Worm (Caenorhabditis elegans): ENCODE data around the gene spig-8.

spig-8 gene

ce11 chrV:7078765-7079164, 24.1 kb downstream of the spig-8 start:
- TF ChIP-seq Y53G8AR.9 (GFP tag; conservative IDR thresholded peaks at IDR 0.05) (0 out of 2 replicates have a peak, but pooled peaks have one; percentile 13), F57C9.4 (tag; optimal IDR thresholded peaks at IDR 0.05) (no peak)

ce11 chrV:7079388-7079787, 24.7 kb downstream of the spig-8 start:
- TF ChIP-seq attf-3 (GFP tag; conservative IDR thresholded peaks at IDR 0.05) (no peak), Y53G8AR.9 (GFP tag; conservative IDR thresholded peaks at IDR 0.05) (no peak), nhr-80 (tag; optimal IDR thresholded peaks at IDR 0.05) (no peak), mel-28 (tag; optimal IDR thresholded peaks at IDR 0.05; ENCODE audit: borderline replicate concordance) (no peak), ets-4 (GFP tag; optimal IDR thresholded peaks at IDR 0.05) (no peak), ceh-100 (GFP tag; IDR thresholded peaks at IDR 0.05) (no peak), efl-1 (GFP tag; optimal IDR thresholded peaks at IDR 0.05) (no peak), D2030.7 (GFP tag; IDR thresholded peaks at IDR 0.05) (no peak), F37B4.10 (GFP tag; IDR thresholded peaks at IDR 0.05) (no peak), F33H1.4 (GFP tag; IDR thresholded peaks at IDR 0.05) (no peak), akir-1 (GFP tag; optimal IDR thresholded peaks at IDR 0.05) (no peak), lir-1 (GFP tag; conservative IDR thresholded peaks at IDR 0.05) (no peak), tlf-1 (GFP tag; optimal IDR thresholded peaks at IDR 0.05) (no peak), zim-3 (tag; optimal IDR thresholded peaks at IDR 0.05) (no peak), die-1 (tag; optimal IDR thresholded peaks at IDR 0.05) (no peak), F23B12.7 (tag; optimal IDR thresholded peaks at IDR 0.05; ENCODE audit: insufficient read depth) (no peak), ztf-22 (GFP tag; optimal IDR thresholded peaks at IDR 0.05) (no peak), rpc-1 (optimal IDR thresholded peaks at IDR 0.05) (no peak), rpc-1 (tag; optimal IDR thresholded peaks at IDR 0.05) (no peak), ztf-6 (GFP tag; IDR thresholded peaks at IDR 0.05) (no peak)

- TF ChIP-seq ceh-27 (GFP tag; optimal IDR thresholded peaks at IDR 0.05) (peak; percentile 13), zfh-2 (GFP tag; conservative IDR thresholded peaks at IDR 0.05) (no peak), dox-1 (GFP tag; IDR thresholded peaks at IDR 0.05) (peak; percentile 51; the same call in 1 of the 2 replicates), madf-6 (GFP tag; IDR thresholded peaks at IDR 0.05) (peak; percentile 49), cebp-1 (GFP tag; IDR thresholded peaks at IDR 0.05) (no peak), cebp-1 (tag; optimal IDR thresholded peaks at IDR 0.05) (peak; percentile 70), snpc-4 (GFP tag; optimal IDR thresholded peaks at IDR 0.05) (peak; percentile 42), snpc-4 (tag; optimal IDR thresholded peaks at IDR 0.05) (peak in 1 of 4 experiments; percentile 7), unc-62 (GFP tag; optimal IDR thresholded peaks at IDR 0.05) (no peak), attf-3 (GFP tag; conservative IDR thresholded peaks at IDR 0.05) (0 out of 2 replicates have a peak, but pooled peaks have one; percentile 42), nfyb-1 (GFP tag; IDR thresholded peaks at IDR 0.05) (no peak), madf-10 (tag; optimal IDR thresholded peaks at IDR 0.05) (peak; percentile 11), efl-1 (GFP tag; optimal IDR thresholded peaks at IDR 0.05) (peak; percentile 79), mcd-1 (GFP tag; IDR thresholded peaks at IDR 0.05) (peak; percentile 66), fkh-3 (tag; optimal IDR thresholded peaks at IDR 0.05) (no peak), unc-130 (GFP tag; optimal IDR thresholded peaks at IDR 0.05) (peak; percentile 56), dpl-1 (GFP tag; optimal IDR thresholded peaks at IDR 0.05) (peak; percentile 86), ceh-40 (GFP tag; IDR thresholded peaks at IDR 0.05) (no peak), K11D2.4 (GFP tag; IDR thresholded peaks at IDR 0.05) (0 out of 2 replicates have a peak, but pooled peaks have one; percentile 27), lin-54 (GFP tag; optimal IDR thresholded peaks at IDR 0.05) (peak; percentile 99), tbp1 (GFP tag; optimal IDR thresholded peaks at IDR 0.05) (peak; percentile 14), lin-35 (GFP tag; optimal IDR thresholded peaks at IDR 0.05) (peak in 2 of 3 experiments; percentile 45 to 92), K12H6.12 (tag; optimal IDR thresholded peaks at IDR 0.05) (peak; percentile 10), ztf-26 (tag; optimal IDR thresholded peaks at IDR 0.05) (no peak), rec-8 (tag; optimal IDR thresholded peaks at IDR 0.05) (peak in 1 of 2 experiments; percentile 16), nfya-1 (tag; optimal IDR thresholded peaks at IDR 0.05; ENCODE audit: borderline replicate concordance, insufficient read depth) (no peak), him-1 (tag; optimal IDR thresholded peaks at IDR 0.05) (peak; percentile 9), F22D6.2 (tag; optimal IDR thresholded peaks at IDR 0.05) (no peak)
These were observed 30.0 kb downstream of the spig-8 start, which contains the start of gene mys-1 for ce11 chrV:7084612-7085139. TSS of gene mys-1 (minus strand) at chrV:7084662.

Measured in whole organism, young adult.